Fruit fly (Drosophila melanogaster) Kc167 (cell line): Measurements from ENCODE around the gene CG31823.

Experiments
- Sin3A ChIP-seq: fragments of >200 bp; optimal IDR thresholded peaks from 2 replicates; lab custom pipeline; 2018; ENCODE audit warnings: missing external identifiers
- h ChIP-seq: fragments of >200 bp; optimal IDR thresholded peaks from 3 replicates; lab custom pipeline; 2018; ENCODE audit warnings: missing external identifiers
- insv ChIP-seq: fragments of >200 bp; optimal IDR thresholded peaks from 3 replicates; lab custom pipeline; 2018; ENCODE audit warnings: missing external identifiers
- psq ChIP-seq: fragments of >200 bp; optimal IDR thresholded peaks from 2 replicates; lab custom pipeline; 2017; ENCODE audit warnings: missing external identifiers

- no peak for TF ChIP-seq insv (lab: Kevin White, UChicago)
- TF ChIP-seq h: no peak
- no peak for TF ChIP-seq Sin3A (lab: Kevin White, UChicago)
- no peak for TF ChIP-seq psq (lab: Kevin White, UChicago)
These were observed 3.4 kb upstream of the CG31823 start for dm6 chr2L:15903725-15904124.
